Worm (Caenorhabditis elegans): ENCODE data around the gene gcs-1.

The gcs-1 gene

ce11 chrII:9010708-9011107, 27.4 kb downstream of the gcs-1 start:
- no peak for TF ChIP-seq nhr-77 (tag; optimal IDR thresholded peaks at IDR 0.05)
- TF ChIP-seq nfya-1 (tag; optimal IDR thresholded peaks at IDR 0.05; ENCODE audit: insufficient read depth): peak; percentile 5
- TF ChIP-seq fkh-10 (GFP tag; optimal IDR thresholded peaks at IDR 0.05): peak; percentile 41

ce11 chrII:9009976-9010702, 28.0 kb downstream of the gcs-1 start:
- TF ChIP-seq elt-2 (tag; optimal IDR thresholded peaks at IDR 0.05) (peak; percentile 36), snpc-4 (tag; optimal IDR thresholded peaks at IDR 0.05) (no peak)

- TF ChIP-seq ceh-28 (tag; optimal IDR thresholded peaks at IDR 0.05) (no peak), ama-1 (optimal IDR thresholded peaks at IDR 0.05) (no peak), fos-1 (tag; optimal IDR thresholded peaks at IDR 0.05) (no peak)
These were observed 30.4 kb downstream of the gcs-1 start for ce11 chrII:9007741-9008140.

ce11 chrII:9005067-9005466, 33.0 kb downstream of the gcs-1 start, which contains the start of gene F44G4.7:
Gene F44G4.7, minus strand, starts transcription at chrII:9005167.
- TF ChIP-seq fkh-10 (GFP tag; optimal IDR thresholded peaks at IDR 0.05) (no peak), aly-2 (tag; optimal IDR thresholded peaks at IDR 0.05) (no peak)

- TF ChIP-seq lsy-12 (tag; optimal IDR thresholded peaks at IDR 0.05) (no peak), unc-39 (tag; optimal IDR thresholded peaks at IDR 0.05) (no peak), elt-1 (tag; optimal IDR thresholded peaks at IDR 0.05) (no peak)
These were observed 36.3 kb downstream of the gcs-1 start, which contains the start of gene F44G4.6 for ce11 chrII:9001743-9002222. Gene F44G4.6, minus strand, starts transcription at chrII:9001793.

- TF ChIP-seq pqm-1 (tag; optimal IDR thresholded peaks at IDR 0.05) (no peak), nfya-1 (tag; optimal IDR thresholded peaks at IDR 0.05; ENCODE audit: insufficient read depth) (no peak), ama-1 (optimal IDR thresholded peaks at IDR 0.05) (no peak), jun-1 (tag; optimal IDR thresholded peaks at IDR 0.05) (no peak), nhr-25 (tag; optimal IDR thresholded peaks at IDR 0.05) (no peak), fkh-10 (GFP tag; optimal IDR thresholded peaks at IDR 0.05) (no peak), nhr-76 (tag; optimal IDR thresholded peaks at IDR 0.05) (no peak), nhr-23 (tag; optimal IDR thresholded peaks at IDR 0.05) (no peak), ztf-4 (tag; optimal IDR thresholded peaks at IDR 0.05) (no peak), nhr-11 (tag; optimal IDR thresholded peaks at IDR 0.05) (no peak), ztf-11 (tag; optimal IDR thresholded peaks at IDR 0.05) (no peak), fkh-2 (tag; optimal IDR thresholded peaks at IDR 0.05) (no peak), zag-1 (tag; optimal IDR thresholded peaks at IDR 0.05) (no peak), hmg-11 (tag; optimal IDR thresholded peaks at IDR 0.05) (no peak), ceh-16 (tag; optimal IDR thresholded peaks at IDR 0.05) (no peak), pha-4 (tag; optimal IDR thresholded peaks at IDR 0.05) (no peak)
These were observed 37.8 kb downstream of the gcs-1 start, which contains the start of gene F44G4.5 for ce11 chrII:9000331-9000730. Gene F44G4.5, minus strand, starts transcription at chrII:9000431.

ce11 chrII:8997479-8997878, 40.6 kb downstream of the gcs-1 start, which contains the start of the genes F44G4.3 and tdp-1:
Gene F44G4.3, minus strand, starts transcription at chrII:8997662.
Gene tdp-1, plus strand, starts transcription at chrII:8997825.
- TF ChIP-seq nfya-1 (tag; optimal IDR thresholded peaks at IDR 0.05; ENCODE audit: insufficient read depth) (peak; percentile 66), pha-4 (tag; optimal IDR thresholded peaks at IDR 0.05) (peak; percentile 51), ceh-16 (tag; optimal IDR thresholded peaks at IDR 0.05) (no peak)

ce11 chrII:8996064-8996463, 42.0 kb downstream of the gcs-1 start, which contains the start of gene ndub-2:
Gene ndub-2, plus strand, starts transcription at chrII:8996364.
- TF ChIP-seq mdl-1 (tag; optimal IDR thresholded peaks at IDR 0.05) (no peak), egl-27 (tag; optimal IDR thresholded peaks at IDR 0.05) (no peak), skn-1 (tag; optimal IDR thresholded peaks at IDR 0.05) (no peak), nhr-77 (tag; optimal IDR thresholded peaks at IDR 0.05) (no peak), aly-2 (tag; optimal IDR thresholded peaks at IDR 0.05) (no peak), R02D3.7 (tag; optimal IDR thresholded peaks at IDR 0.05) (no peak)
